Fruit fly (Drosophila melanogaster) whole organism, prepupa: ENCODE results near the gene dlp.

Source experiments
- Blimp-1 ChIP-seq: fragments of 200-800 bp; sonication (Bioruptor generic); optimal IDR thresholded peaks from 3 replicates; lab custom pipeline; 2017; ENCODE audit warnings: missing biosample characterization, missing genetic modification characterization, mild to moderate bottlenecking, moderate library complexity, missing genetic modification reagents
- CG10631 ChIP-seq: fragments of 200-800 bp; sonication (Bioruptor generic); optimal IDR thresholded peaks from 2 replicates; lab custom pipeline; 2016; ENCODE audit warnings: missing biosample characterization, missing genetic modification characterization
- CG10669 ChIP-seq: fragments of 200-800 bp; sonication (Bioruptor generic); optimal IDR thresholded peaks from 3 replicates; lab custom pipeline; 2018; ENCODE audit warnings: missing biosample characterization, mild to moderate bottlenecking, missing genetic modification characterization, moderate library complexity
- CG11294 ChIP-seq: fragments of 200-800 bp; sonication (Bioruptor generic); IDR thresholded peaks from 2 replicates; pipeline ENCODE4 v1.3.6; 2022; ENCODE audit warnings: missing biosample characterization, missing genetic modification characterization
- CG11762 ChIP-seq: fragments of 200-800 bp; sonication (Bioruptor generic); optimal IDR thresholded peaks from 3 replicates; lab custom pipeline; 2016; ENCODE audit warnings: missing biosample characterization, missing genetic modification characterization; ENCODE audit not compliant: insufficient read depth
- CG11902 ChIP-seq: fragments of 200-800 bp; sonication (Bioruptor generic); optimal IDR thresholded peaks from 3 replicates; lab custom pipeline; 2016; ENCODE audit warnings: missing biosample characterization, missing genetic modification characterization
- CG15336 ChIP-seq: fragments of 200-800 bp; sonication (Bioruptor generic); IDR thresholded peaks from 2 replicates; pipeline ENCODE4 v1.3.6; 2022; ENCODE audit warnings: missing biosample characterization, missing genetic modification characterization
- CG1621 ChIP-seq: fragments of 200-800 bp; sonication (Bioruptor generic); optimal IDR thresholded peaks from 3 replicates; lab custom pipeline; 2018; ENCODE audit warnings: missing biosample characterization, mild to moderate bottlenecking, missing genetic modification characterization
- CG3032 ChIP-seq: fragments of 200-800 bp; optimal IDR thresholded peaks from 2 replicates; lab custom pipeline; 2019; ENCODE audit warnings: missing biosample characterization, mild to moderate bottlenecking, missing genetic modification characterization, moderate library complexity
- CG31627 ChIP-seq: fragments of 200-800 bp; sonication (Bioruptor generic); optimal IDR thresholded peaks from 3 replicates; lab custom pipeline; 2016; ENCODE audit warnings: missing biosample characterization, missing genetic modification characterization
- CG32006 ChIP-seq: fragments of 200-800 bp; sonication (Bioruptor generic); optimal IDR thresholded peaks from 3 replicates; lab custom pipeline; 2017; ENCODE audit warnings: missing biosample characterization, mild to moderate bottlenecking, missing genetic modification characterization
- CG3919 ChIP-seq: fragments of 200-800 bp; sonication (Bioruptor generic); optimal IDR thresholded peaks from 3 replicates; lab custom pipeline; 2016; ENCODE audit warnings: missing biosample characterization, missing genetic modification characterization
- CG6276 ChIP-seq: fragments of 200-800 bp; sonication (Bioruptor generic); optimal IDR thresholded peaks from 2 replicates; lab custom pipeline; 2017; ENCODE audit warnings: missing biosample characterization, mild to moderate bottlenecking, missing genetic modification characterization
- CG6792 ChIP-seq: fragments of 200-800 bp; sonication (Bioruptor generic); optimal IDR thresholded peaks from 3 replicates; lab custom pipeline; 2016; ENCODE audit warnings: missing biosample characterization, missing genetic modification characterization
- CG6808 ChIP-seq: fragments of 200-800 bp; sonication (Bioruptor generic); optimal IDR thresholded peaks from 3 replicates; lab custom pipeline; 2017; ENCODE audit warnings: missing biosample characterization, missing genetic modification characterization, mild to moderate bottlenecking, moderate library complexity, missing genetic modification reagents
- CG6854 ChIP-seq: fragments of 200-800 bp; sonication (Bioruptor generic); optimal IDR thresholded peaks from 2 replicates; lab custom pipeline; 2017; ENCODE audit warnings: missing biosample characterization, mild to moderate bottlenecking, missing genetic modification characterization
- CG8119 ChIP-seq: fragments of 200-800 bp; sonication (Bioruptor generic); IDR thresholded peaks from 3 replicates; pipeline ENCODE4 v1.3.6; 2022; ENCODE audit warnings: missing biosample characterization, missing genetic modification characterization
- CG8319 ChIP-seq: fragments of 200-800 bp; sonication (Bioruptor generic); optimal IDR thresholded peaks from 3 replicates; lab custom pipeline; 2016; ENCODE audit warnings: missing biosample characterization, missing genetic modification characterization
- CG8632 ChIP-seq: fragments of 200-800 bp; sonication (Bioruptor generic); optimal IDR thresholded peaks from 3 replicates; lab custom pipeline; 2016; ENCODE audit warnings: missing biosample characterization, missing genetic modification characterization
- CG9139 ChIP-seq: fragments of 200-800 bp; sonication (Bioruptor generic); optimal IDR thresholded peaks from 3 replicates; lab custom pipeline; 2017; ENCODE audit warnings: missing biosample characterization, mild to moderate bottlenecking, missing genetic modification characterization
- Eip75B ChIP-seq: fragments of 200-800 bp; sonication (Bioruptor generic); optimal IDR thresholded peaks from 3 replicates; lab custom pipeline; 2016; ENCODE audit warnings: missing biosample characterization, missing genetic modification characterization
- Eip78C ChIP-seq: fragments of 200-800 bp; sonication (Bioruptor generic); peaks from one replicate; lab custom pipeline; 2016; ENCODE audit warnings: missing biosample characterization, missing genetic modification characterization
- Eip93F ChIP-seq: fragments of 200-800 bp; sonication (Bioruptor generic); optimal IDR thresholded peaks from 2 replicates; lab custom pipeline; 2016; ENCODE audit warnings: missing biosample characterization, mild to moderate bottlenecking, missing genetic modification characterization
- Ets21C ChIP-seq: fragments of 200-800 bp; sonication (Bioruptor generic); optimal IDR thresholded peaks from 3 replicates; lab custom pipeline; 2016; ENCODE audit warnings: missing biosample characterization, missing genetic modification characterization
- Ets96B ChIP-seq: fragments of 200-800 bp; optimal IDR thresholded peaks from 2 replicates; lab custom pipeline; 2019; ENCODE audit warnings: missing biosample characterization, mild to moderate bottlenecking, missing genetic modification characterization, moderate library complexity
- Hr38 ChIP-seq: sonication (Bioruptor generic); optimal IDR thresholded peaks from 2 replicates; lab custom pipeline; 2016; ENCODE audit warnings: missing biosample characterization, missing genetic modification characterization
- Hr39 ChIP-seq: fragments of 200-800 bp; sonication (Bioruptor generic); optimal IDR thresholded peaks from 2 replicates; lab custom pipeline; 2016; ENCODE audit warnings: missing biosample characterization, missing genetic modification characterization
- Hr4 ChIP-seq: fragments of 200-800 bp; sonication (Bioruptor generic); optimal IDR thresholded peaks from 3 replicates; lab custom pipeline; 2016; ENCODE audit warnings: missing biosample characterization, missing genetic modification characterization
- Lpt ChIP-seq: fragments of 200-800 bp; sonication (Bioruptor generic); optimal IDR thresholded peaks from 3 replicates; lab custom pipeline; 2016; ENCODE audit warnings: missing biosample characterization, missing genetic modification characterization
- OdsH ChIP-seq: fragments of 200-800 bp; sonication (Bioruptor generic); optimal IDR thresholded peaks from 3 replicates; lab custom pipeline; 2016; ENCODE audit warnings: missing biosample characterization, missing genetic modification characterization
- Smox ChIP-seq: fragments of 200-800 bp; sonication (Bioruptor generic); optimal IDR thresholded peaks from 3 replicates; lab custom pipeline; 2016; ENCODE audit warnings: missing biosample characterization, missing genetic modification characterization
- Sox102F ChIP-seq: fragments of 200-800 bp; sonication (Bioruptor generic); optimal IDR thresholded peaks from 2 replicates; lab custom pipeline; 2016; ENCODE audit warnings: missing biosample characterization, mild to moderate bottlenecking, missing genetic modification characterization
- Sox14 ChIP-seq: fragments of 200-800 bp; sonication (Bioruptor generic); optimal IDR thresholded peaks from 3 replicates; lab custom pipeline; 2016; ENCODE audit warnings: missing biosample characterization, missing genetic modification characterization
- achi ChIP-seq: fragments of 200-800 bp; sonication (Bioruptor generic); optimal IDR thresholded peaks from 3 replicates; lab custom pipeline; 2016; ENCODE audit warnings: missing biosample characterization, missing genetic modification characterization
- acj6 ChIP-seq: fragments of 200-800 bp; sonication (Bioruptor generic); optimal IDR thresholded peaks from 3 replicates; lab custom pipeline; 2016; ENCODE audit warnings: missing biosample characterization, missing genetic modification characterization
- cyc ChIP-seq: fragments of 200-800 bp; sonication (Bioruptor generic); optimal IDR thresholded peaks from 3 replicates; lab custom pipeline; 2016; ENCODE audit warnings: missing biosample characterization, missing genetic modification characterization
- dsx ChIP-seq: fragments of 200-800 bp; optimal IDR thresholded peaks from 3 replicates; lab custom pipeline; 2019; ENCODE audit warnings: missing biosample characterization, mild to moderate bottlenecking, missing genetic modification characterization, moderate library complexity; ENCODE audit not compliant: poor library complexity, severe bottlenecking
- eg ChIP-seq: fragments of 200-800 bp; sonication (Bioruptor generic); IDR thresholded peaks from 3 replicates; pipeline ENCODE4 v1.3.6; 2022; ENCODE audit warnings: missing biosample characterization, missing genetic modification characterization
- esn ChIP-seq: fragments of 200-800 bp; sonication (Bioruptor generic); optimal IDR thresholded peaks from 2 replicates; lab custom pipeline; 2016; ENCODE audit warnings: missing biosample characterization, mild to moderate bottlenecking, missing genetic modification characterization, moderate library complexity
- fd59A ChIP-seq: fragments of 200-800 bp; sonication (Bioruptor generic); optimal IDR thresholded peaks from 2 replicates; lab custom pipeline; 2017; ENCODE audit warnings: missing biosample characterization, mild to moderate bottlenecking, missing genetic modification characterization, missing genetic modification reagents
- fd85E ChIP-seq: fragments of 200-800 bp; sonication (Bioruptor generic); optimal IDR thresholded peaks from 3 replicates; lab custom pipeline; 2016; ENCODE audit warnings: missing biosample characterization, missing genetic modification characterization
- fkh ChIP-seq: fragments of 200-800 bp; sonication (Bioruptor generic); optimal IDR thresholded peaks from 3 replicates; lab custom pipeline; 2017; ENCODE audit warnings: missing biosample characterization, mild to moderate bottlenecking, missing genetic modification characterization, moderate library complexity
- lz ChIP-seq: fragments of 200-800 bp; sonication (Bioruptor generic); optimal IDR thresholded peaks from 3 replicates; lab custom pipeline; 2016; ENCODE audit warnings: missing biosample characterization, missing genetic modification characterization
- net ChIP-seq: fragments of 200-800 bp; sonication (Bioruptor generic); optimal IDR thresholded peaks from 3 replicates; lab custom pipeline; 2016; ENCODE audit warnings: missing biosample characterization, missing genetic modification characterization
- pdm3 ChIP-seq: fragments of 200-800 bp; sonication (Bioruptor generic); optimal IDR thresholded peaks from 3 replicates; lab custom pipeline; 2016; ENCODE audit warnings: missing biosample characterization, missing genetic modification characterization
- spab ChIP-seq: fragments of 200-800 bp; sonication (Bioruptor generic); optimal IDR thresholded peaks from 2 replicates; lab custom pipeline; 2017; ENCODE audit warnings: missing biosample characterization, mild to moderate bottlenecking, missing genetic modification characterization, missing genetic modification reagents
- ss ChIP-seq, 2 experiments: fragments of 200-800 bp; sonication (Bioruptor generic); optimal IDR thresholded peaks; 2 replicates in 1 of 2; 3 replicates in 1 of 2; lab custom pipeline; 2017 to 2018; ENCODE audit warnings: mild to moderate bottlenecking in 2 of 2, missing biosample characterization in 2 of 2, missing genetic modification characterization in 2 of 2, moderate library complexity in 1 of 2
- svp ChIP-seq: fragments of 200-800 bp; sonication (Bioruptor generic); peaks from one replicate; lab custom pipeline; 2016; ENCODE audit warnings: missing biosample characterization, missing genetic modification characterization
- topi ChIP-seq: fragments of 200-800 bp; sonication (Bioruptor generic); optimal IDR thresholded peaks from 3 replicates; lab custom pipeline; 2016; ENCODE audit warnings: missing biosample characterization, missing genetic modification characterization
- vri ChIP-seq: fragments of 200-800 bp; sonication (Bioruptor generic); optimal IDR thresholded peaks from 3 replicates; lab custom pipeline; 2016; ENCODE audit warnings: missing biosample characterization, mild to moderate bottlenecking, missing genetic modification characterization

Gene dlp

dm6 chr3L:14650348-14650747 lies 17.9 kb downstream of the dlp start:
- TF ChIP-seq Eip78C (peak; percentile 33), vri (GFP tag; lab: Kevin White, UChicago) (peak; percentile 77), CG11294 (GFP tag; lab: Robert Waterston, UW) (no peak)

dm6 chr3L:14652554-14652953 lies 20.2 kb downstream of the dlp start:
- TF ChIP-seq Ets21C (peak; percentile 63), CG6276 (GFP tag; lab: Kevin White, UChicago) (peak; percentile 86), Lpt (GFP tag; lab: Kevin White, UChicago) (peak; percentile 93), CG10631 (GFP tag; lab: Kevin White, UChicago) (peak; percentile 96), dsx (GFP tag; lab: Kevin White, UChicago) (peak; percentile 96), CG11902 (GFP tag; lab: Kevin White, UChicago) (peak; percentile 56), ss (GFP tag; optimal IDR thresholded peaks at IDR 0.05; lab: Kevin White, UChicago) (peak; percentile 90 to 92), Eip75B (GFP tag; lab: Kevin White, UChicago) (peak; percentile 96), fkh (no peak), CG3919 (GFP tag; lab: Kevin White, UChicago) (peak; percentile 94), CG32006 (GFP tag; lab: Kevin White, UChicago) (peak; percentile 90), Hr39 (GFP tag; lab: Kevin White, UChicago) (peak; percentile 81), CG1621 (peak; percentile 92), Smox (GFP tag; lab: Kevin White, UChicago) (peak; percentile 80), svp (GFP tag; lab: Kevin White, UChicago) (peak; percentile 89), acj6 (GFP tag; lab: Kevin White, UChicago) (peak; percentile 92), net (GFP tag; lab: Kevin White, UChicago) (peak; percentile 90), CG15336 (GFP tag; lab: Robert Waterston, UW) (peak; percentile 93), Blimp-1 (GFP tag; lab: Kevin White, UChicago) (peak; percentile 9), eg (GFP tag; lab: Robert Waterston, UW) (peak; percentile 86), vri (GFP tag; lab: Kevin White, UChicago) (peak; percentile 73), CG8319 (peak; percentile 66), OdsH (GFP tag; lab: Kevin White, UChicago) (peak; percentile 91), CG8632 (peak; percentile 83), cyc (GFP tag; lab: Kevin White, UChicago) (peak; percentile 82), CG8119 (GFP tag; lab: Robert Waterston, UW) (peak; percentile 93), lz (GFP tag; lab: Kevin White, UChicago) (peak; percentile 82), CG6792 (GFP tag; lab: Kevin White, UChicago) (peak; percentile 87), CG31627 (GFP tag; lab: Kevin White, UChicago) (peak; percentile 80), Hr4 (GFP tag; lab: Kevin White, UChicago) (peak; percentile 81), achi (GFP tag; lab: Kevin White, UChicago) (peak; percentile 93), CG3032 (tag; lab: Kevin White, UChicago) (peak; percentile 96), Ets96B (tag; lab: Kevin White, UChicago) (peak; percentile 97), esn (peak; percentile 87), Sox14 (GFP tag; lab: Kevin White, UChicago) (peak; percentile 95), fd85E (GFP tag; lab: Kevin White, UChicago) (peak; percentile 41), pdm3 (GFP tag; lab: Kevin White, UChicago) (peak; percentile 91), Sox102F (peak; percentile 83), CG9139 (GFP tag; lab: Kevin White, UChicago) (peak; percentile 93), CG10669 (GFP tag; lab: Kevin White, UChicago) (peak; percentile 93), Hr38 (GFP tag; lab: Kevin White, UChicago) (no peak), Eip93F (GFP tag; lab: Kevin White, UChicago) (peak; percentile 7), spab (peak; percentile 95), CG6808 (GFP tag; lab: Kevin White, UChicago) (peak; percentile 96), Eip78C (peak; percentile 98), fd59A (GFP tag; lab: Kevin White, UChicago) (peak; percentile 94), topi (GFP tag; lab: Kevin White, UChicago) (peak; percentile 85), CG6854 (GFP tag; lab: Kevin White, UChicago) (peak; percentile 74), CG11762 (GFP tag; lab: Kevin White, UChicago) (peak; percentile 86)
